Fruit fly (Drosophila melanogaster) Kc167 (cell line): Measurements from ENCODE around the gene CG32344.

ENCODE experiments used
- Myc ChIP-seq: fragments of >200 bp; optimal IDR thresholded peaks from 2 replicates; lab custom pipeline; 2017; ENCODE audit warnings: missing external identifiers
- Sin3A ChIP-seq: fragments of >200 bp; optimal IDR thresholded peaks from 2 replicates; lab custom pipeline; 2018; ENCODE audit warnings: missing external identifiers
- h ChIP-seq: fragments of >200 bp; optimal IDR thresholded peaks from 3 replicates; lab custom pipeline; 2018; ENCODE audit warnings: missing external identifiers
- insv ChIP-seq: fragments of >200 bp; optimal IDR thresholded peaks from 3 replicates; lab custom pipeline; 2018; ENCODE audit warnings: missing external identifiers
- psq ChIP-seq: fragments of >200 bp; optimal IDR thresholded peaks from 2 replicates; lab custom pipeline; 2017; ENCODE audit warnings: missing external identifiers
- ttk ChIP-seq: sonication (Bioruptor generic); optimal IDR thresholded peaks from 2 replicates; lab custom pipeline; 2017; ENCODE audit warnings: missing external identifiers

CG32344 gene

DNA sequence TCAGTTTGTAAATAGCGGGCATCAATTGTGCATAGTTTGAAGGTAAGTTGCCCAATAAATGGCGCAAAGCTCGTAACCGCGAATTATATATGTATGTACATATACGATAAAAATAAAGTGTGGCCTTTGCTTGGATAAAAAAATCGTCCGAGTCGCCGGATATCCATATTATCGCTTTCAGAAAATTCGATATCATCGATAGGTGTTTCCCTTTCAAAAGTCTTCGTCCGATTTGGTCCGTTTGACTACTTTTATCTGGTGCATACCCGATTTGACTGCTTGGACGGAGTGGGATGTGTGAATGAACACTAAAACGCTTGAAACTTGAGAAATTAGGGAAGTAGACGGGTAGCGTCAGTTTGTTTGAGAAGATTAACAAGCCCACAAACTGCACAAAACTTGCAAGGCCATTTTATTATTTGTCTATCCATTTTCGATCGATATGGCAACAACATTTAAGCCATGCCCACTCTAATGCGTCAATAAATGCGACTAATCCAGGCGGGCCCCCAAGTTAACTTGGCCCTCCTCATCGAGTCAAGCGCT is 4.7 kb upstream of the CG32344 start:
- TF ChIP-seq ttk, result no peak
- TF ChIP-seq Myc (lab: Kevin White, UChicago), result no peak
- TF ChIP-seq insv (lab: Kevin White, UChicago), result no peak
- TF ChIP-seq h (lab: Kevin White, UChicago), result no peak
- TF ChIP-seq Sin3A (lab: Kevin White, UChicago), result no peak
- TF ChIP-seq psq (lab: Kevin White, UChicago), result no peak

DNA sequence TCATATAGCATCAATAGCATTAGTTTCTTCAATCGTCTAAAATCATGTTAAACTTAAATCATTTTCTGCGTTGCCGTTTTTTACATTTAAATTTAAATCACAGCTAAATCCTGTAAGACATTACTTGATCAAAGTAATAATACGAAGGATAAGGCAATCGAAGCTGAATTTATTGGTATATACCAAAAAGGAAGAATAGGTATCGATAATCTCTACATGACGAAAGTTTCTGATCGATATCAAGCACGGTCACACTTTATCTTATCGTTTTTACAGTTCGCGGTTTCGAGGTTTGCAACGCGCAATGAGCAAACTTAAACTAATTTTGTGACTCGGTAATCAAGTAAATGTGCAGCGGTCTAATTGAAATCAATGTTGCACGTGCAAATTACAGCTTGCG is 3.3 kb upstream of the CG32344 start, which contains the start of the genes Atac3 and Ptpmeg:
Gene Atac3, minus strand, starts transcription at position 160 of the 400 bp plus-strand sequence.
Gene Ptpmeg, plus strand, starts transcription at position 265 of the 400 bp plus-strand sequence.
- TF ChIP-seq Sin3A (lab: Kevin White, UChicago) (no peak), psq (lab: Kevin White, UChicago) (no peak), h (lab: Kevin White, UChicago) (no peak), insv (lab: Kevin White, UChicago) (no peak), Myc (lab: Kevin White, UChicago) (no peak), ttk (no peak)

DNA sequence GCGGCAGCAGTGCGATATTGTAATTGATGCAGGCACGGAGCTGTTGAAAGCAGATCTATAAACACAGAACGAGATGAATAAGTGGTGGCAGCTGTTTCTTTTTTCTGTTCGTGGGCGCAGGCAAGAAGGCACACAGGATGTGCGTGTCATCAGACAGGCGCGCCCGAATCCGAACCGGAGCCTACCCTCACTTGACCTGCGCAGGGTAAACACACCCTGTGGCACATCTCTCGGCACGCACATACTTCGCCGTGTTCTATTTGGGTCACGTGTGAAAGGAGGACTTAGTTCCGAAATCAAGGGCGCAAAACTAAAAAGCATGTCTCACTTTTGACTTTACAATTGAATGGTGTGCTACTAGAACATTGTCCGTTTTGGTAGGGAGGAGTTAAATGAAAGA is 3.0 kb downstream of the CG32344 start:
- TF ChIP-seq Sin3A (lab: Kevin White, UChicago) (no peak), insv (lab: Kevin White, UChicago) (no peak), Myc (lab: Kevin White, UChicago) (no peak), ttk (no peak), h (lab: Kevin White, UChicago) (no peak), psq (lab: Kevin White, UChicago) (no peak)

DNA sequence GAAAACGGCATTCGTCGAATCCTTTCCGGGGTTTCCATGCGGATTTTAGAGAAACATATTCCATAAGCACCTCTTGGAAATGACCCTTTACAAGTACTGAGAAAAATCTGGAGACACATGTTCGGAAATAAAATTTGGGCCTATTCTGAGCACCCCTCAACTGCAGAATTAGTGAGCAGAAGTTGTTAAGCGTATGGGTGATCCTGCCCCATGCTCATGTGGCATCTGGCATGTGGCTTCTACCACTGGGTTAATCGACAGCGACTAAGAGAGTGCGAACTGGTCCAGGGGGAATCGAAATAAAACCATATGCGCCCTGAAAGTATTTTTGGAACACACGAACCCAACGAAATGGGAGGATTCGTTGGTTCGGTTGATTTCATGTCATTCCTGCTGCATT is 3.7 kb downstream of the CG32344 start:
- TF ChIP-seq Myc (lab: Kevin White, UChicago) (no peak), Sin3A (lab: Kevin White, UChicago) (no peak), insv (lab: Kevin White, UChicago) (no peak), ttk (no peak), h (lab: Kevin White, UChicago) (no peak), psq (lab: Kevin White, UChicago) (no peak)

DNA sequence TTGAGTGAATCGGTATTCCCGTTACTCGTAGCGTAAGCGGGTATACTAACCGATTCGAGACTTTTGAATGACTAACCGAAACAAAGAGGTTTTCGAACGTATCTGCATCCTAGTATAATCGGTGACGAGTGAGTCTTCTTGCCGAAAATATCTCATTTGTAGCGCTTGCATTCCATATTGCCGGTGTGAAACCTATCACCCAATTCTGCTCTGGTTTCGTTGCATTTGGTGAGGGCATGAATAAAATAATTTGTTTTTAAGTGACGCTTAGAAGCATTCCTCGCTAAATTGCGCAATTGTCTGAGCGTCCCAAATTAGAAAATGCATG is 4.5 kb downstream of the CG32344 start:
- TF ChIP-seq Sin3A (lab: Kevin White, UChicago), result no peak

DNA sequence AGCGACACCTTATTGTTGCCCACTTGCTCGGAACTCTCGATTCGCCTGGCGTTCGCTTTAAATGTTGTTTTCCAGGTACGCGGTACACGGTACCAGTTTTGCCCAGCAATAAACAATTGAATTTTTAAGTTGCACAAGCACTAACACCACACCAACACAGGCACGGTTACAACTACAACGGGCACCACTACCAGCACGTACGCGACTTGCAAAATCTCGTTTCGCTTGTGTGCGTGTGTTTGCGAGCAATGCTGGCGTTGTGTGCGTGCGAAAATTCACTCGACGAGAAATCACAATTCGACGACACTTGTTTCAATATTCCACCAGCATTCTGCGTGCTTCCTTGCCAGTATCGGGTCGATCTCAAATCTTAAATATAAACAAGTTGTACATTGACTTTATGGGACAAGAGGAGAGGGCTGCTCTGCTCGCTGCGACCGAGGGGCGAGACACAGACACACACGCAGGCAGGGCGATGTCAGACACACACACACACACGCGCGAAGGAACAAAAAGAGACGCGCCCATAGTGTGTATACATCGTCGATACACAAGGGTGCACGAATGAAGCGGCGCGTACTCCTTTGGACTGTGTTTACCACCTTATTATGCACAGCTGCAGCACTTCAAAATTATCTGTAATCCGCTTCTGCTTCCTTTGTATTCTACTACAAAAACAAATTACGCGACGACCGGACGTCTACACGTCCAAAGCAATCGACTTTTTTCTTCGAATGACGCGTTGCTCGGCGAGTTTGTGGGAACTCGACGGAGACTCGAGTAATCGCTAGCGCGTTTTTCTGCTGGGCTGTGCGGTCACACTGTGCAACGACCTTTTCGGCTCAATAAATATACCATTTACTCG is 5.1 kb downstream of the CG32344 start, which contains the start of gene fwd:
Gene fwd, minus strand, starts transcription at position 740 of the 865 bp plus-strand sequence.
- TF ChIP-seq h (lab: Kevin White, UChicago) (no peak), Sin3A (lab: Kevin White, UChicago) (no peak), Myc (lab: Kevin White, UChicago) (no peak), ttk (no peak), insv (lab: Kevin White, UChicago) (no peak), psq (lab: Kevin White, UChicago) (no peak)

DNA sequence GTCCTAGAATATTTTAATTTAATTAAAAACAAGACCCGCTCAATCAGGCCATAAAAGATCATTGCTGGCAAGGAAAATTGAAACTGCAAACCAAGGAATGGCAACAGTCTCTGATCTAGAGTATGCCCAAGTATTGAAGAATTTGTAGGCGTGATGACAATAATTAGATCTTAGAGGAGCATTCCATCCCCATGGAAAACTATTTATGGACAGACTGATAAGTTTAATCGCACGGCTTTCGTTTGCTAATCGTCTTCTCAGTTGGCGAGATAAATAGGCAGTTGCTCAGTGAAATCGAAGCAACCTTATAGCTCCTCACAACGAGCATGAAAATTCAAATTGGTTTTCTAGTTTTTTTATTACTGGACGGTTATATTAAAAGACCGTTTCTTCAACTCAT is 7.7 kb downstream of the CG32344 start, which contains the start of gene ddbt:
Gene ddbt, plus strand, starts transcription at position 301 of the 400 bp plus-strand sequence.
- TF ChIP-seq insv (lab: Kevin White, UChicago) (no peak), h (lab: Kevin White, UChicago) (no peak), ttk (no peak), psq (lab: Kevin White, UChicago) (no peak), Myc (lab: Kevin White, UChicago) (no peak), Sin3A (lab: Kevin White, UChicago) (no peak)

DNA sequence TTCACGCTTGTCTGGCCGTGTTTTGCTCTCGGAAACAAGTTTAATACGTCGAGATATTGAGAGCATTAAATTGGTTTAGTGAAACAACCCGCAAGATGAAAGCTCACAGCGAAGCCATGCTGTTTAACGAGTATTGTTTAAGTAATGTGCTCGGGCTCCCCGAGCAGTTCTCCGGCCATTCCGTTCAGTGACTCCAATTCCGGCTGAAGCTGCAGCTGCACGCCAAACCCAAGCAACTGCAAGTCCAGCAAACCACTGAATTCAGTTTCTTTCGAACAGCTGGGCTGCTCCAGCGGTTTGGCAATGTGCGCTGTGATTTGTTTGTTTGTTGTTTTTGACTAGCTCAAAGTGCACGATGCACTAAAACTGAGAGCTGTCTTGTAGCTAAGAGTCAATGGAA is 9.4 kb downstream of the CG32344 start:
- no peak for TF ChIP-seq psq (lab: Kevin White, UChicago)
- TF ChIP-seq insv (lab: Kevin White, UChicago), result no peak
- TF ChIP-seq Myc (lab: Kevin White, UChicago), result no peak
- no peak for TF ChIP-seq Sin3A (lab: Kevin White, UChicago)
- TF ChIP-seq ttk, result no peak
- no peak for TF ChIP-seq h (lab: Kevin White, UChicago)

DNA sequence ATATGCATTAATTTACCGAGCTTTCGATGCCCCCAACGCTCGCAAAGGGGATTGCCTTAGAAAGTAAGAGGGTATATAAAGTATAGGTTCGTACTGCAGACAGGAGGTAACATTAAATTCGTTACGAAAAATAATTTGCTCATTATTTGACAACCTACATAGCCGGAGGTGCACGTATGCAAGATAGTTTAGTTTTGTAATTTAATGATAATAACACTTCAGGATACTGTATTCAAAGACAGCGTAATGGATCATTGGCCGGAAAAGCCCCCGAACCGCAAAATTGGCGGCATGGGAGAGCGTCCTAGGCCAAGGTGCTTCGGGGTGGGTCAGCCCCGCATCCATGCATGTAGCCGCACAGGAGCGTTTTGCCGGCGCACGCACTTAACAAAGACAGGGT is 12.2 kb downstream of the CG32344 start:
- TF ChIP-seq psq (lab: Kevin White, UChicago) (no peak), insv (lab: Kevin White, UChicago) (no peak), h (lab: Kevin White, UChicago) (no peak), Sin3A (lab: Kevin White, UChicago) (no peak), ttk (no peak), Myc (lab: Kevin White, UChicago) (no peak)

DNA sequence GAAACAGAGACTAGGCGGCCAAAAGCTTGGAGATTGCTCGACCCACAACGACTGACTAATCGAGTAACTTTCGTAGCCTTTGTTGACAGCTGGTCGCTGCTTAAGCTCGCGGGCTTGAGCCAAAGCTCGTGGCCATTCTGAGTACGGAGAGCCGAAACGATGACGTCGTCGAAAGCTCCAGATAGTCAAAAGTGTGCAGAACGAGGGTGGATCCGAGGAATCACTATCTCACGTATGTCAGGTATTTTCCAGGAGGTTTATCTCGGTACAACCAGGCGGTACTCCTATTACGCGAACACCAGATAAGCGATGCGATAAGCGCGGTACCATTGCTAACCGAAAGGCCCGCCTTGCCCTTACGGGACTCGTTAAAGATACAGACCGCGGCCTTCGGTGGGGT is 12.9 kb downstream of the CG32344 start:
- TF ChIP-seq Myc (lab: Kevin White, UChicago) (no peak), Sin3A (lab: Kevin White, UChicago) (no peak), h (lab: Kevin White, UChicago) (no peak), ttk (no peak), psq (lab: Kevin White, UChicago) (no peak), insv (lab: Kevin White, UChicago) (no peak)

DNA sequence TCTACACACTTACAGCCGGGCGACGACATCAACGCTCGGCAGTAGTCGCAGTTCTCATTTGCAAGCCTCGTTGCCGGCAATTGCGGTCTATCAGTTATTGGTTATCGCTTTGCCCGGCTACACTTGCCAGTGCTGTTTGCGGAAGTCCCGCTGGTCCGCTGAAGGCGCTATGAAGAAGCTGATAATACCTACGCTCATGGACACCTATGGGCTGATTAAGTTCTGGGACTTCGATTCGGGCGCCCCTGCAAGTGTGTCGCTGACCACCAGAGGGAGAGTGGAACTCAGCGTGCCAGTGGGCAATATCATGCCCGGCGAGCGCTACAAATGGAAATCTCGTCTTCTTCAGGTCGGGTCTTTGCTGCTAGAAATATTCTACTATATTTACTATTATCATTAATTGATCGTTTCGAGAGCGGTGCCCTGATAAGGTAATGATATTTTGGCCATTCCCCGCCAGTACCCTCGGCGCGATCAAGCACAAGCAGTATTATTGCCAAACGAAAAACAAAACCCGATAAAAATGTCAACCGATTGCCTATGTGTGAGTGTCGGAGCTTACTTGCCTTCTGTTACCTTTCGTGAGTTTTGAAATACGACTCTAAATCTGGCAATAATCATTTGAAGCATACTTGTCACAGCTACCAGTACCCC is 24.4 kb downstream of the CG32344 start:
- TF ChIP-seq Myc (lab: Kevin White, UChicago), result no peak
- TF ChIP-seq psq (lab: Kevin White, UChicago), result no peak
- TF ChIP-seq h (lab: Kevin White, UChicago), result no peak
- no peak for TF ChIP-seq ttk
- TF ChIP-seq Sin3A (lab: Kevin White, UChicago), result no peak
- TF ChIP-seq insv (lab: Kevin White, UChicago), result no peak
